Worm (Caenorhabditis elegans) whole organism, L1 larva: ENCODE results near the gene C10A4.13.

Source experiments
- elt-3 ChIP-seq, 6 experiments: fragments of 150-350 bp in 1 of 6; sonication (generic microtip); optimal IDR thresholded peaks; 2 replicates each; lab custom pipeline; 2017 to 2018; ENCODE audit warnings: missing biosample characterization in 6 of 6, missing genetic modification characterization in 6 of 6, inconsistent platforms in 1 of 6
- isw-1 ChIP-seq: fragments of 200-800 bp; sonication (Bioruptor generic); IDR thresholded peaks from 2 replicates; pipeline ENCODE4 v1.3.6; 2022; ENCODE audit warnings: missing genetic modification characterization, missing compliant biosample characterization
- lin-13 ChIP-seq: fragments of 150-350 bp; optimal IDR thresholded peaks from 2 replicates; lab custom pipeline; 2014; ENCODE audit warnings: missing biosample characterization, missing genetic modification reagents, missing genetic modification characterization
- unc-30 ChIP-seq: sonication (generic microtip); optimal IDR thresholded peaks from 2 replicates; lab custom pipeline; 2017; ENCODE audit warnings: missing biosample characterization, missing genetic modification characterization

DNA sequence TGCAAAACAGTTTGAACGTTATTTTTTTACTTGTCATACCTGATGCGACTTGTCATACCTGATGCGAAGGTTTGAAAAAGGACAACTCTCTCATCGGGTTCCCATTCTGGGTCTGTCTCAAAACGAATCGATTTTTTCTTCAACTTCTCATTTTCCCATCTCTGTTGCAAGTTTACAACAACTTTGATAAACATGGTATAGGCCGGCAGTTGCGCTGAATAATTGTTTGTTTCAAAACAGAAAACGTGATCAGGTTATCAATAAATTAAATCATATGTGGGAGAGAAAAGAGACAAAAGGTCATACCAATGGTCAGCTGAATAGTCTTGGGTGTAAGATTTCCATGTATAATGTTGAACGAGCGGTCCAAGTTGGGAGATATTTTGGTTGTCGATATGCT lies 39.1 kb upstream of the C10A4.13 start:
- peak in 2 of 6 experiments; percentile 53 to 71 for TF ChIP-seq elt-3 (tag; optimal IDR thresholded peaks at IDR 0.05; lab: Kevin White, UChicago)
- no peak for TF ChIP-seq unc-30 (tag; lab: Kevin White, UChicago)
- no peak for TF ChIP-seq lin-13 (GFP tag; lab: Kevin White, UChicago)
- no peak for TF ChIP-seq isw-1
